Worm (Caenorhabditis elegans) whole organism, L4/young adult: ENCODE data around the gene T01H3.2.

Source experiments
- W03F9.2 ChIP-seq: fragments of 150-350 bp; optimal IDR thresholded peaks from 2 replicates; lab custom pipeline; 2014; ENCODE audit warnings: missing biosample characterization, missing genetic modification characterization
- dao-5 ChIP-seq: sonication (generic microtip); optimal IDR thresholded peaks from 2 replicates; lab custom pipeline; 2016; ENCODE audit warnings: missing genotype, missing genetic modification characterization, moderate library complexity, missing compliant biosample characterization
- him-1 ChIP-seq: sonication (generic microtip); optimal IDR thresholded peaks from 2 replicates; lab custom pipeline; 2016; ENCODE audit warnings: missing genotype, missing genetic modification reagents, missing genetic modification characterization, missing compliant biosample characterization

T01H3.2 gene

DNA sequence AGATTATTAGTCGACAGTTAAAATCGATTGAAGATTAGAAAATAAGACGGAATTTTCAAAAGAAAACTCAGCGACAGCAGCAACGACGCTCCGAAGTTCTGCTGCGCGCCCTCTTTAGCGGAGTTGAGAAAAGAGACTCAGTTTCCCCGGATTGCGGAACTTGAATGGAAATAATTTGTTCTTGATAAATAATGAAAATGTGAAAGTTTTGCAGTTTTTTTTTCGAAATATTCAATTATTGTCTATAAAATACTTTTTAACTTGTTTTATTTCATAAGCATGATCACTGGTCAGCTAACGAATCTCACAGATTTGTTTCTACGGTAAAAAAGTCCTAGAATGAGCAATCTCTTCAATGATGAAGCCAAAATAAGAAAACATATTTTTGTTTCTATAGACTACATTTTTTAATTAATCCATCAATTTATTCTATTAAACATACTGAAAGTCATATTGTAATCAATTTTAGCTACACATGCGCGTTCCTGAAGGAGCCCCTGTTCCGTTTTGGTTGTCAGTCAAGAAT lies 20.2 kb downstream of the T01H3.2 start, which contains the start of the genes cec-3 and T09A5.15:
Gene cec-3, minus strand, starts transcription at position 116 of the 526 bp plus-strand sequence.
Gene T09A5.15, plus strand, starts transcription at position 476 of the 526 bp plus-strand sequence.
- TF ChIP-seq W03F9.2 (tag; lab: Kevin White, UChicago) (peak; percentile 4), dao-5 (tag; lab: Kevin White, UChicago) (no peak)

- TF ChIP-seq W03F9.2 (tag; lab: Kevin White, UChicago) (no peak), dao-5 (tag; lab: Kevin White, UChicago) (no peak), him-1 (tag; lab: Kevin White, UChicago) (no peak)
These were observed 22.2 kb downstream of the T01H3.2 start, which contains the start of gene mdmh-35 for ce11 chrII:7855619-7856018. Gene mdmh-35, minus strand, starts transcription at chrII:7855719.

ce11 chrII:7854942-7855341 lies 22.9 kb downstream of the T01H3.2 start, which contains the start of gene mdt-10:
Gene mdt-10, minus strand, starts transcription at chrII:7855042.
- TF ChIP-seq him-1 (tag; lab: Kevin White, UChicago) (no peak), dao-5 (tag; lab: Kevin White, UChicago) (no peak), W03F9.2 (tag; lab: Kevin White, UChicago) (no peak)

DNA sequence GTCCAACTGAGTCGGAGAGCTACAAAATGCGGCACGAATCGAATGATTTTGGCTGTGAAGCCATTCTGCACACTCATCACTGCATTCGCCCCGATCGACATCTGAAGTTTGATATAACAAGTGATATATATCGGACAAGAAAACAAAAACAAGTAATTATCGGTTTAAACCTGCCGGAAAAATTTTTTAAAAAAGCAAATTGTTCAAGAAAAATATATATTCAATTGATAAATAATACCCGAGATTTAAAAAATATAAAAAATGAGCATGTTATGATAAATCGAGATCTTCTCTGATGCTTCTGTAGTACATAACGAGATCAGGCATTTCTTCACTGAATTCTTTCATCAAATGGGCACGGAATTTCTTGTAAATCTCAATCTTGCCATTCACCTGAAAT lies 24.1 kb downstream of the T01H3.2 start, which contains the start of gene T09A5.5:
Gene T09A5.5, minus strand, starts transcription at position 101 of the 400 bp plus-strand sequence.
- TF ChIP-seq W03F9.2 (tag; lab: Kevin White, UChicago) (no peak), him-1 (tag; lab: Kevin White, UChicago) (no peak), dao-5 (tag; lab: Kevin White, UChicago) (no peak)

DNA sequence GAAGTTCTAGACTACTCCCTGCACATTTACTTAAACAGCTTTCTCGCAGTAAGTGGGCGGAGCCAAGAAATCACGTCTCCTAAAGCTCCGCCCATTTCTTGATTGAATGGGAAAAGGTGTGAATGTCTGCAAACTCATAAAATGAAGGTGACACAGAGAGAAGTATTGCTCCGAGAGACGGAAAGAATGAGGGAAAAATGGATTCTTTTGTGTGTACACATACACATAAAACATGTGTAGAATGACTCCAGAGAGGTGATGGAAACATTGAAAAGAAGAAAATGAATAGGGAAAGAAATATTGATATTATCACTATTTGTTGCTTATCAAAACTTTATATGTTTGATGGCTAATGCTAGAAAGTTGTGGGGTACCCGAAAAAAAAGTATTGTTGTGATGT lies 26.3 kb downstream of the T01H3.2 start:
- TF ChIP-seq him-1 (tag; lab: Kevin White, UChicago): no peak
- TF ChIP-seq W03F9.2 (tag; lab: Kevin White, UChicago): no peak

ce11 chrII:7850575-7850974 lies 27.2 kb downstream of the T01H3.2 start:
- TF ChIP-seq dao-5 (tag; lab: Kevin White, UChicago) (no peak), him-1 (tag; lab: Kevin White, UChicago) (no peak), W03F9.2 (tag; lab: Kevin White, UChicago) (no peak)

DNA sequence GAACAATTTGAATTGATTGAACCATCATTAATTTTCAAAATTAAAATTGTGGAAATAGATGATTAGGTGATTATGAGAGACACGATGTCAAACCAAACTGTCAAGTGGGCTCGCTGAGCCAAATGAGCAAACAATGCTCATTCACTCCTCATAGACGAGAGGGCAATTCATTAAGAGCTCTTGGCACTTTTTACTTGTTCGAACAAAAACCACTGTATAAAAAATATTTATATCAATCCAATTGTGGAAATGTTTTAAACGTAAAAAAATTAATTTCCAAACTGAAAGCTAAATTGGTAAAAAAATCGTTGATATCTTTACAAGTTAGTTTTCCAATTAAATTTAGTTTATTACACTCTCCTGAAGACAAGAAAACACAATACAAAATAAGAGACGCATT lies 28.1 kb downstream of the T01H3.2 start, which contains the start of gene acr-7:
Gene acr-7, minus strand, starts transcription at position 101 of the 400 bp plus-strand sequence.
- TF ChIP-seq W03F9.2 (tag; lab: Kevin White, UChicago): no peak
- TF ChIP-seq dao-5 (tag; lab: Kevin White, UChicago): no peak
- no peak for TF ChIP-seq him-1 (tag; lab: Kevin White, UChicago)

DNA sequence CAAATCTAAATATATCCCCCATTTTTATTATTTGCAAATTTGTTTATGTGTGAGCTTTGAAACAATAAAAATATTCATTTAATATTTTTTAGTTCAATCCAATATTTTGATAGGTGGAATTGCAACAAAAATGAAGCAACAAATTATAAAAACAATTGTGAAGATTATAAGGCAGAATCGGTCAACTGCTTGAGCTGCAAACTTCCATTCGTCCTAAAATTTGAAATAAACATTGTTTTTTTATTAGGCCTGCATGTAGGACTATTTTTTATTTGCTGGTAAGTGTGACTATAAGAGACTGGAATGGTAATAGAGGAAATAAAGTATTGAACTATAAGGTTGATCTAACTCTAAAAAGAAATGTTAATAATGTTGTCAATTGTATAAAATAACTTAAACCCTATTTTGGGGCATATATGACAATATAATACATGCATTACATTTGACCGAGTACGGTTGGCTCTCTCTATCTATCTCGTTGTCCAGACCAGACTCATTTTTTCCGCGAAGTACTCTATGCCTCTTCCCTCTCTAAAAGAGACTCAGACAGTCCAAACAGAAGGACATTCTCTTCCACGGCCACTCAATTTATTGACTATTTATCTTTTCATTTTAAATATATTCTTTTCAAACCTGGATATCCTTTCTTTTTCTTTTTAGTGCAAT lies 32.1 kb downstream of the T01H3.2 start, which contains the start of gene T09A5.4:
Gene T09A5.4, plus strand, starts transcription at position 616 of the 666 bp plus-strand sequence.
- no peak for TF ChIP-seq him-1 (tag; lab: Kevin White, UChicago)
- TF ChIP-seq W03F9.2 (tag; lab: Kevin White, UChicago): no peak
- TF ChIP-seq dao-5 (tag; lab: Kevin White, UChicago): no peak

- TF ChIP-seq dao-5 (tag; lab: Kevin White, UChicago): no peak
- no peak for TF ChIP-seq W03F9.2 (tag; lab: Kevin White, UChicago)
- no peak for TF ChIP-seq him-1 (tag; lab: Kevin White, UChicago)
These were observed 35.7 kb downstream of the T01H3.2 start, which contains the start of gene klp-3 for ce11 chrII:7842053-7842452. Gene klp-3, plus strand, starts transcription at chrII:7842353.

DNA sequence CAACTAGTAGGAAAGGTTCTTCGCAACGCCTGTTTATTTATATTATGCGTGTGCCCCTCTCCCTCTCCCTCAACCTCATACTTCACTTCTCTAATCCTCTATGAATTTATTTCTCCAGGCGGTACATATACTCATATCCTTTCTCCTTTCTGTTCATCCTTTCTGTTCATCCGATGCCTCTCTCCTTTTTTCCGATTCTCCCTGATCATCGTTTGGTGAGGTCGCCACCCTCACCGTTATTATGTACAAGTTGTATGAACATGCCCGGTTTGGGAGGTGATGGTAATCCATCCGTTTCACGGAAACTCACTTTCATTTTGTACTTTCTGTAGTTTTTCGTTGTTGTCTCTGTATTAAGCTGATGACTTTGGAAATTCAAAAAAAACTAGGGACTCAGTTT lies 38.1 kb downstream of the T01H3.2 start:
- no peak for TF ChIP-seq dao-5 (tag; lab: Kevin White, UChicago)
- no peak for TF ChIP-seq W03F9.2 (tag; lab: Kevin White, UChicago)
- TF ChIP-seq him-1 (tag; lab: Kevin White, UChicago): no peak

DNA sequence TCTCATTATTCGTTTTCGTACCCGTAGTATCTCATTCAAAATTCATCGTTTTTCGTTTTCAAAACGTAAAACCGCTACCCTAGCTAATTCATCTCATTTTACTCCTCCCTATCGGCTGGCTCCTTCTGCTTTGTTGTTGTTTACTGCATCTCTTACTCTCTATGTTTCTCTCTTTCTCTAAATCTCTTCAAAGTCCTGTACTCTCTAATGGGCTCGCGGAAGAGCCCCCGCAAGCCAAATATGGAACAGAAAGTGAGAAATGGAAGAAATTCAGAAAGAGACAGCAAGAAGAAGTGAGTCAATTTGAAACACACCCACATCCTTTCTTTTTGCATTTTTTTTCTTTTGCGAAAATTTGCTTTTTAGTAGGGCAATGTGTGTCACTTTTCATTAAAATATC lies 39.1 kb downstream of the T01H3.2 start:
- no peak for TF ChIP-seq dao-5 (tag; lab: Kevin White, UChicago)

DNA sequence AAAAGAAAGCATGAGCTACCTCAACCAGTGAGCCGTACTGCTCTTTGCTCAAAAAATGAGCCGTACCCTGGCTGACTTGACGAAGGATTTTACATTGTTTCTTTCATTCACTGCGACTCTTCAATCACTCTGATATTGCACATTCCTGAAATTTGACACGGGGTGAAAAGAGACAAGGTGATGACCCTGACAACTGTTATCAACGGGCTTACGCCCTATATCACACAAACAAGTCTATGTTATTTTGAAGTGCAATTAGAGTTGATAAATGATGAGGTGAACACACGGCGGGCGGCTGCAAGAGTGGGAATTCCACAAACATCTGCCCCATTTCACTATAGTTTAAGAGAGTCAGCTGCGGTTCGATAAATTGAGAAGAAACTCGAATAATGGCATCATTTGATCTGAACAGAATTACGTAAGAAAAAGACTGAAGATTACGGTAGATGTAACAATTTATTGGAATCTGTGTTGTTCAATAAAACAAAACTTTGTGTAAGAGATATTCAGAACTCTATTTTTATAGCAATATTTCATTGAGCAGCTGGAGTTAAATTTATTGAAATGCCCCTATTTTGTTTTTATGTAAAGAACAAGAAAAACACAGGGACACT lies 41.1 kb downstream of the T01H3.2 start:
- no peak for TF ChIP-seq dao-5 (tag; lab: Kevin White, UChicago)
- no peak for TF ChIP-seq W03F9.2 (tag; lab: Kevin White, UChicago)
- no peak for TF ChIP-seq him-1 (tag; lab: Kevin White, UChicago)

DNA sequence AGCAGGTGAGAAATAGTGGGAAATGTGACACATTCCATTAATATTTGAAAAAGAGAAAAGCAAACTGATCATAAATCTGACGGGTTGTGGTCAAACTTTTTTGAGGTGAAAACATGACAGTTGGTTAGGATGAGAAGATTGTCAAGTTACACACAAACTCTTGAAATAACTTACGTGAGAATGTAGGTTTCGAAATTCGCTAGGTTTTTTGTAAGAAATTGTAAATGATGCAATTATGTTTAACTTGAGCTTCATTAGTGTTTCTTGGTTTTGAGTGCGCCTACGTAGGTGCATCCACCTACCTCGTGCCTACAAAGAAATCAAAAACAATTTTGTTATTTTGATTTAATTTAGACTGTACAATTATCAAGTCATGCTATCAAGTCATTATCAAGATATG lies 42.5 kb downstream of the T01H3.2 start, which contains the start of gene cex-2:
Gene cex-2, minus strand, starts transcription at position 101 of the 400 bp plus-strand sequence.
- TF ChIP-seq W03F9.2 (tag; lab: Kevin White, UChicago) (no peak), him-1 (tag; lab: Kevin White, UChicago) (no peak), dao-5 (tag; lab: Kevin White, UChicago) (no peak)
